Worm (Caenorhabditis elegans) whole organism, early embryonic: ENCODE measurements around the gene him-18.

Source experiments
- B0310.2 ChIP-seq: sonication (generic microtip); optimal IDR thresholded peaks from 2 replicates; lab custom pipeline; 2016; ENCODE audit warnings: mild to moderate bottlenecking, missing genetic modification characterization, missing compliant biosample characterization
- F13C5.2 ChIP-seq: sonication (generic microtip); optimal IDR thresholded peaks from 2 replicates; lab custom pipeline; 2017; ENCODE audit warnings: mild to moderate bottlenecking, missing genetic modification characterization, inconsistent platforms, missing compliant biosample characterization
- ama-1 ChIP-seq: fragments of 150-350 bp; optimal IDR thresholded peaks from 2 replicates; lab custom pipeline; 2014
- ets-7 ChIP-seq: sonication (generic microtip); optimal IDR thresholded peaks from 2 replicates; lab custom pipeline; 2016; ENCODE audit warnings: missing genotype, missing genetic modification characterization, missing compliant biosample characterization
- hmg-4 ChIP-seq: fragments of 200-800 bp; sonication (Bioruptor generic); optimal IDR thresholded peaks from 2 replicates; lab custom pipeline; 2018; ENCODE audit warnings: mild to moderate bottlenecking, missing genetic modification characterization, missing compliant biosample characterization
- hnd-1 ChIP-seq: sonication (generic microtip); optimal IDR thresholded peaks from 2 replicates; lab custom pipeline; 2016; ENCODE audit warnings: missing genetic modification characterization, missing compliant biosample characterization
- pes-1 ChIP-seq: fragments of 200-800 bp; sonication (Bioruptor generic); IDR thresholded peaks from 2 replicates; pipeline ENCODE4 v1.3.6; 2022; ENCODE audit warnings: missing genetic modification reagents, missing genetic modification characterization, missing compliant biosample characterization
- scrt-1 ChIP-seq: fragments of 200-800 bp; sonication (Bioruptor generic); IDR thresholded peaks from 2 replicates; pipeline ENCODE4 v1.3.6; 2022; ENCODE audit warnings: missing genetic modification characterization, missing compliant biosample characterization
- sea-1 ChIP-seq: fragments of 200-800 bp; sonication (Bioruptor generic); conservative IDR thresholded peaks from 2 replicates; pipeline ENCODE4 v1.3.6; 2022; ENCODE audit warnings: missing genetic modification characterization, missing compliant biosample characterization
- tbx-11 ChIP-seq: fragments of 200-800 bp; sonication (Bioruptor generic); IDR thresholded peaks from 2 replicates; pipeline ENCODE4 v1.3.6; 2022; ENCODE audit warnings: missing genetic modification characterization, missing compliant biosample characterization
- tbx-37 ChIP-seq: fragments of 200-800 bp; sonication (Bioruptor generic); conservative IDR thresholded peaks from 2 replicates; pipeline ENCODE4 v1.3.6; 2022; ENCODE audit warnings: missing genetic modification reagents, missing genetic modification characterization, missing compliant biosample characterization
- tra-4 ChIP-seq: sonication (generic microtip); optimal IDR thresholded peaks from 2 replicates; lab custom pipeline; 2017; ENCODE audit warnings: missing genetic modification characterization, missing compliant biosample characterization

- no peak for TF ChIP-seq ama-1 (lab: Kevin White, UChicago)
- TF ChIP-seq sea-1 (GFP tag; lab: Robert Waterston, UW) = no peak
- TF ChIP-seq tbx-11 (GFP tag; lab: Robert Waterston, UW) = no peak
- no peak for TF ChIP-seq ets-7 (tag; lab: Kevin White, UChicago)
- no peak for TF ChIP-seq F13C5.2
- TF ChIP-seq hmg-4 (GFP tag; lab: Kevin White, UChicago) = no peak
- TF ChIP-seq hnd-1 (tag; lab: Kevin White, UChicago) = no peak
- TF ChIP-seq scrt-1 = no peak
- no peak for TF ChIP-seq tra-4 (tag; lab: Kevin White, UChicago)
- no peak for TF ChIP-seq tbx-37
- TF ChIP-seq B0310.2 = no peak
- TF ChIP-seq pes-1 (GFP tag; lab: Robert Waterston, UW) = no peak
Observed at ce11 chrIII:4748666-4749065, 33.7 kb upstream of the him-18 start.
